Fruit fly (Drosophila melanogaster): ENCODE data around the gene Mocs1.
A peak's percentile ranks its signal among the peaks of the same experiment; 100 is the strongest.

Gene Mocs1

dm6 chr3L:11070372-11070854 lies at the start of gene Mocs1:
Mocs1 (plus strand) TSS chr3L:11070526.
- TF ChIP-seq CG17801 (GFP tag; optimal IDR thresholded peaks at IDR 0.05; ENCODE audit: partially characterized antibody), result peak; percentile 48

- no peak for TF ChIP-seq CG17801 (GFP tag; optimal IDR thresholded peaks at IDR 0.05; ENCODE audit: partially characterized antibody)
These were observed 48.4 kb upstream of the Mocs1 start for dm6 chr3L:11021958-11022357.

dm6 chr3L:11023235-11023634 lies 47.1 kb upstream of the Mocs1 start, which contains the start of gene Fad2:
Fad2 (plus strand) TSS chr3L:11023535.
- TF ChIP-seq CG17801 (GFP tag; optimal IDR thresholded peaks at IDR 0.05; ENCODE audit: partially characterized antibody), result no peak

dm6 chr3L:11025261-11025660 lies 45.1 kb upstream of the Mocs1 start, which contains the start of gene CG32079:
CG32079 (plus strand) TSS chr3L:11025561.
- no peak for TF ChIP-seq CG17801 (GFP tag; optimal IDR thresholded peaks at IDR 0.05; ENCODE audit: partially characterized antibody)

dm6 chr3L:11027279-11027678 lies 43.0 kb upstream of the Mocs1 start, which contains the start of gene CG32081:
CG32081 (plus strand) TSS chr3L:11027579.
- TF ChIP-seq CG17801 (GFP tag; optimal IDR thresholded peaks at IDR 0.05; ENCODE audit: partially characterized antibody), result no peak

dm6 chr3L:11031784-11032183 lies 38.5 kb upstream of the Mocs1 start:
- TF ChIP-seq CG17801 (GFP tag; optimal IDR thresholded peaks at IDR 0.05; ENCODE audit: partially characterized antibody), result no peak

- no peak for TF ChIP-seq CG17801 (GFP tag; optimal IDR thresholded peaks at IDR 0.05; ENCODE audit: partially characterized antibody)
These were observed 36.9 kb upstream of the Mocs1 start for dm6 chr3L:11033327-11033975.

dm6 chr3L:11035039-11035438 lies 35.3 kb upstream of the Mocs1 start:
- TF ChIP-seq CG17801 (GFP tag; optimal IDR thresholded peaks at IDR 0.05; ENCODE audit: partially characterized antibody), result no peak

- no peak for TF ChIP-seq CG17801 (GFP tag; optimal IDR thresholded peaks at IDR 0.05; ENCODE audit: partially characterized antibody)
These were observed 29.1 kb upstream of the Mocs1 start for dm6 chr3L:11041193-11041592.

- TF ChIP-seq CG17801 (GFP tag; optimal IDR thresholded peaks at IDR 0.05; ENCODE audit: partially characterized antibody), result peak; percentile 31
These were observed 26.7 kb upstream of the Mocs1 start for dm6 chr3L:11043650-11044049.

dm6 chr3L:11045009-11045408 lies 25.3 kb upstream of the Mocs1 start:
- no peak for TF ChIP-seq CG17801 (GFP tag; optimal IDR thresholded peaks at IDR 0.05; ENCODE audit: partially characterized antibody)

dm6 chr3L:11046559-11046958 lies 23.8 kb upstream of the Mocs1 start:
- TF ChIP-seq CG17801 (GFP tag; optimal IDR thresholded peaks at IDR 0.05; ENCODE audit: partially characterized antibody), result peak; percentile 59

dm6 chr3L:11047877-11048276 lies 22.4 kb upstream of the Mocs1 start:
- TF ChIP-seq CG17801 (GFP tag; optimal IDR thresholded peaks at IDR 0.05; ENCODE audit: partially characterized antibody), result peak; percentile 32

- TF ChIP-seq CG17801 (GFP tag; optimal IDR thresholded peaks at IDR 0.05; ENCODE audit: partially characterized antibody), result peak; percentile 25
These were observed 20.9 kb upstream of the Mocs1 start for dm6 chr3L:11049414-11049813.

dm6 chr3L:11051271-11051670 lies 19.1 kb upstream of the Mocs1 start, which contains the start of gene CG43693:
CG43693 (minus strand) TSS chr3L:11051371.
- TF ChIP-seq CG17801 (GFP tag; optimal IDR thresholded peaks at IDR 0.05; ENCODE audit: partially characterized antibody), result no peak

- no peak for TF ChIP-seq CG17801 (GFP tag; optimal IDR thresholded peaks at IDR 0.05; ENCODE audit: partially characterized antibody)
These were observed 17.5 kb upstream of the Mocs1 start for dm6 chr3L:11052760-11053259.

Measured in ovary, adult (tissue).